Worm (Caenorhabditis elegans): Measurements from ENCODE around the gene hoe-1.

- no peak for TF ChIP-seq him-1 (tag; optimal IDR thresholded peaks at IDR 0.05)
- no peak for TF ChIP-seq W03F9.2 (tag; optimal IDR thresholded peaks at IDR 0.05)
- no peak for TF ChIP-seq dao-5 (tag; optimal IDR thresholded peaks at IDR 0.05)
Observed at ce11 chrIV:4723687-4724086, 20.4 kb downstream of the hoe-1 start.

Measured in whole organism, L4/young adult.